Worm (Caenorhabditis elegans): ENCODE results near the gene srh-20.
A peak's percentile ranks its signal among the peaks of the same experiment; 100 is the strongest.

The srh-20 gene

ce11 chrV:4963606-4964005 lies 38.9 kb downstream of the srh-20 start (continued):
- TF ChIP-seq pha-4 (tag; optimal IDR thresholded peaks at IDR 0.05) (no peak), ceh-91 (GFP tag; IDR thresholded peaks at IDR 0.05) (peak; percentile 60), F33H1.4 (GFP tag; IDR thresholded peaks at IDR 0.05) (peak; percentile 93), xnd-1 (tag; optimal IDR thresholded peaks at IDR 0.05) (peak; percentile 98)

- TF ChIP-seq nfyb-1 (GFP tag; IDR thresholded peaks at IDR 0.05) = 0 out of 2 replicates have a peak, but pooled peaks have one; percentile 25
- TF ChIP-seq chd-7 (tag; optimal IDR thresholded peaks at IDR 0.05) = peak; percentile 20
- TF ChIP-seq attf-5 (GFP tag; optimal IDR thresholded peaks at IDR 0.05) = no peak
These were observed 39.4 kb downstream of the srh-20 start for ce11 chrV:4964020-4964635.

ce11 chrV:4964671-4965420 lies 40.1 kb downstream of the srh-20 start:
- TF ChIP-seq cebp-1 (GFP tag; IDR thresholded peaks at IDR 0.05) = peak; percentile 37; the same call in 1 of the 2 replicates
- peak; percentile 48 for TF ChIP-seq cebp-1 (tag; optimal IDR thresholded peaks at IDR 0.05)
- TF ChIP-seq nhr-80 (tag; optimal IDR thresholded peaks at IDR 0.05) = peak; percentile 53
- no peak for TF ChIP-seq fkh-3 (tag; optimal IDR thresholded peaks at IDR 0.05)
- no peak for TF ChIP-seq D2030.7 (GFP tag; IDR thresholded peaks at IDR 0.05)
- no peak for TF ChIP-seq mxl-1 (tag; optimal IDR thresholded peaks at IDR 0.05)
- no peak for TF ChIP-seq B0261.1 (tag; optimal IDR thresholded peaks at IDR 0.05)
- no peak for TF ChIP-seq sdz-38 (tag; optimal IDR thresholded peaks at IDR 0.05)
- no peak for TF ChIP-seq ceh-100 (GFP tag; IDR thresholded peaks at IDR 0.05)
- TF ChIP-seq dox-1 (GFP tag; IDR thresholded peaks at IDR 0.05) = no peak

ce11 chrV:4965790-4966189 lies 41.1 kb downstream of the srh-20 start:
- TF ChIP-seq aptf-2 (GFP tag; conservative IDR thresholded peaks at IDR 0.05) (no peak), tlf-1 (GFP tag; optimal IDR thresholded peaks at IDR 0.05) (no peak), F55B11.4 (tag; optimal IDR thresholded peaks at IDR 0.05; ENCODE audit: borderline replicate concordance, insufficient read depth) (no peak), pha-4 (tag; optimal IDR thresholded peaks at IDR 0.05) (no peak), hsf-1 (GFP tag; IDR thresholded peaks at IDR 0.05) (no peak), ztf-3 (GFP tag; optimal IDR thresholded peaks at IDR 0.05) (no peak), unc-130 (GFP tag; optimal IDR thresholded peaks at IDR 0.05) (no peak), lir-1 (GFP tag; conservative IDR thresholded peaks at IDR 0.05) (no peak), egl-44 (GFP tag; IDR thresholded peaks at IDR 0.05) (no peak), B0336.3 (GFP tag; IDR thresholded peaks at IDR 0.05) (no peak), ztf-18 (tag; optimal IDR thresholded peaks at IDR 0.05) (no peak), dpl-1 (GFP tag; optimal IDR thresholded peaks at IDR 0.05) (no peak), ceh-40 (GFP tag; IDR thresholded peaks at IDR 0.05) (no peak), F49E8.2 (tag; optimal IDR thresholded peaks at IDR 0.05; ENCODE audit: insufficient read depth) (no peak), F23B12.7 (tag; optimal IDR thresholded peaks at IDR 0.05; ENCODE audit: insufficient read depth) (no peak), D2030.7 (GFP tag; IDR thresholded peaks at IDR 0.05) (no peak), tbp1 (GFP tag; optimal IDR thresholded peaks at IDR 0.05) (no peak)

- TF ChIP-seq fkh-3 (tag; optimal IDR thresholded peaks at IDR 0.05) (no peak), hmg-20 (GFP tag; IDR thresholded peaks at IDR 0.05) (no peak), rpc-1 (optimal IDR thresholded peaks at IDR 0.05) (no peak), rpc-1 (tag; optimal IDR thresholded peaks at IDR 0.05) (no peak), hrde-1 (tag; optimal IDR thresholded peaks at IDR 0.05; ENCODE audit: borderline replicate concordance) (no peak), ztf-25 (GFP tag; IDR thresholded peaks at IDR 0.05) (no peak), mxl-1 (tag; optimal IDR thresholded peaks at IDR 0.05) (no peak), Y95B8A.8 (GFP tag; IDR thresholded peaks at IDR 0.05) (no peak), lin-26 (GFP tag; IDR thresholded peaks at IDR 0.05) (no peak), lir-1 (GFP tag; conservative IDR thresholded peaks at IDR 0.05) (no peak), hsf-1 (GFP tag; IDR thresholded peaks at IDR 0.05) (no peak), ztf-22 (GFP tag; optimal IDR thresholded peaks at IDR 0.05) (no peak), F57A8.1 (GFP tag; optimal IDR thresholded peaks at IDR 0.05) (no peak), hlh-12 (tag; optimal IDR thresholded peaks at IDR 0.05) (no peak)
These were observed 42.5 kb downstream of the srh-20 start for ce11 chrV:4967238-4967637.

All from whole organism, young adult.